Fruit fly (Drosophila melanogaster): Measurements from ENCODE around the gene Ank2.

Ank2 gene

dm6 chr3L:7717863-7718560 lies at the start of gene Ank2:
Gene Ank2 (minus strand): TSS chr3L:7718395.
- TF ChIP-seq CG12605 (GFP tag; IDR thresholded peaks at IDR 0.05): no peak
- no peak for TF ChIP-seq D1 (tag; optimal IDR thresholded peaks at IDR 0.05)
- TF ChIP-seq EcR (GFP tag; optimal IDR thresholded peaks at IDR 0.05): no peak
- no peak for TF ChIP-seq CG15710 (tag; optimal IDR thresholded peaks at IDR 0.05)
- TF ChIP-seq CG10348 (GFP tag; IDR thresholded peaks at IDR 0.05): no peak
- no peak for TF ChIP-seq CG4496 (GFP tag; IDR thresholded peaks at IDR 0.05)

DNA sequence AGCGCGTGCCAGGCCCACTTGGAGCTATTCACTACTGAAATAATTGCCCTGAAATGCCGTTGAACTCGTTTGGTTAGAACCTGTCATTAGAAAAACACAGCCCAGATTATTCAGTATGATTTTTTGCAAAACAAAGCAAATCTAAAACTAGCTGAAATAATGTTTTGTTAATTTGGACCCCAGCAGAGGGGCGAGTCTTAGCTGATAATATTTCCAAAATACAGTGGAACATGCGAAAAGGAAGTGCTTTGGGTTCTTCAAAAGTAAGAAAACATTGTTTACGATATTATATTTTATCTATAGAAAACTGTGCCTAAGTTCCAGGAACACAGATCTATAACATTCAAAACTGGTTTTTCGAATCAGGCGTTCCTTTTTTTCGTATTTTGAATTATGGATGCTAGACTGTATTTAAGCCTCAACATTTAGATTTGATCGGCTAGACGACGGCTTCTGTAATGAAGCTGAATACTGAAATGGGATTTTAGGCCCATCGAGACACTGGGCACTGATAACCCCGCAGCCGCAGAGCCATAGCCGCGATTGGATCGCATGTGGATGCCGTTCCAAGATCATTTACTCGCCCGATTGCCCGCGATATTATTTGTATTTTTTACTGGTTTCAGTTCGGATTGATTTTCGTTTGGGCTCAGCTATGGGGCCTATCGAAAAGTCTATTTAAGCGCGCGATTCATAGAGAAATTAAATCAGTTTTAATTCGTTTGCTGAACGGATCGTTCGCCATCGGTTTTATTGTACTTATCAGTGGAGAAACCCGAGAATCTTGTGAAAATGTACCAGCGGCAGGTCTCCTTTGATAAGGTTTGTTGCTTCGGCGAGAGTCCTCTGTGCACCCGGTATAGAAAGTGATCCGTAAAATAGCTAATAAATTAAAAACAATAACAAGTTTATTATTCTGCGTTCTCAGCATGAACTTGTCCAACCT lies 41.9 kb upstream of the Ank2 start, which contains the start of gene Hn:
Gene Hn (plus strand): TSS at position 619 of the 946 bp plus-strand sequence.
- no peak for TF ChIP-seq CG12605 (GFP tag; IDR thresholded peaks at IDR 0.05)
- TF ChIP-seq CG15710 (tag; optimal IDR thresholded peaks at IDR 0.05): no peak
- no peak for TF ChIP-seq CG8159 (tag; optimal IDR thresholded peaks at IDR 0.05)
- TF ChIP-seq fd96Ca (GFP tag; IDR thresholded peaks at IDR 0.05): no peak
- no peak for TF ChIP-seq CG17806 (tag; optimal IDR thresholded peaks at IDR 0.05)
- no peak for TF ChIP-seq Pif1A (GFP tag; optimal IDR thresholded peaks at IDR 0.05)
- no peak for TF ChIP-seq rn (GFP tag; IDR thresholded peaks at IDR 0.05)
- no peak for TF ChIP-seq gl (tag; optimal IDR thresholded peaks at IDR 0.05)
- no peak for TF ChIP-seq Pif1B (GFP tag; optimal IDR thresholded peaks at IDR 0.05)
- no peak for TF ChIP-seq CG14655 (GFP tag; optimal IDR thresholded peaks at IDR 0.05)

DNA sequence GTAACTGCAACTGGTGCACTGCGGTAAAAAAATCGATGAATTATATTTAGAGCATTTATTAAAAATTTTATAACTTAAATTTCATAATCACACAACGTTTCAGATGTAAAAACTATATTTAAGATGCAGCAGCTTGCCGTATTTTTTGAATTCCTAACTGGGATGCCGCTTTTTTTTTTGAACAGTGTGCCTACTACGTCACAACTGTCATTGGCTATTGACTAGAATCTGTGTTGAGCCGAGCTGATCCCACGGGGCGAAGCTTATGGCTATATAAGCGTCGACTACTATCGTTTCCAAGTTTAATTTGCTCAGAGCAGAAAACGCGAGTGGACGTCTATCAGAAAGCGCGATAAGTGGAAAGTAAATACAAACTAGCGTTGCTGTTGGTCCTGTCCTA lies 35.9 kb upstream of the Ank2 start, which contains the start of gene CG7409:
Gene CG7409 (plus strand): TSS at position 301 of the 400 bp plus-strand sequence.
- TF ChIP-seq Pif1A (GFP tag; optimal IDR thresholded peaks at IDR 0.05) (no peak), CG4496 (GFP tag; IDR thresholded peaks at IDR 0.05) (no peak), Ets98B (GFP tag; IDR thresholded peaks at IDR 0.05) (no peak), D1 (tag; optimal IDR thresholded peaks at IDR 0.05) (no peak), CG17806 (tag; optimal IDR thresholded peaks at IDR 0.05) (no peak), CG12605 (GFP tag; IDR thresholded peaks at IDR 0.05) (no peak), CG34367 (tag; optimal IDR thresholded peaks at IDR 0.05) (no peak), fd96Ca (GFP tag; IDR thresholded peaks at IDR 0.05) (no peak), rn (GFP tag; IDR thresholded peaks at IDR 0.05) (no peak), Snoo (tag; optimal IDR thresholded peaks at IDR 0.05) (no peak), CG10348 (GFP tag; IDR thresholded peaks at IDR 0.05) (no peak)

DNA sequence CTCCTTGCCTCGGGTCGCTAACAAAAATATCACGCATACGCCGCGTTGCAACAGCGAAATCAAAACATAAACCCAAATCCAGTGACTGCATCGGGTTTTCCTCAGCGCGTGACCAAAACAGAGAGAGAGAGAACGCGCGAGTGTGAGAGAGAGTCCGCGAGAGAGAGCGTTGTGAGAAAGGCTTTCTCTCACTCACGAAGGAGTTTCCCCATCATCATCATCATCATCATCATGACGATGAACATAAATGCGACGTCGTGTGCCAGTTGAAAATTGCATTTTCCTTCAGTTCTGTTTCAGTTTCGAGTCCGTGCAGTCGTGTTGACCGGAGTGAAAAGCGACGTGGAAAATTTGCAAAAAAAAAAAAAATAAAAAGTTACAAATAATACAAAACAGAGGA lies 28.8 kb upstream of the Ank2 start, which contains the start of gene CG13685:
Gene CG13685 (plus strand): TSS at position 301 of the 400 bp plus-strand sequence.
- TF ChIP-seq gl (tag; optimal IDR thresholded peaks at IDR 0.05): no peak
- no peak for TF ChIP-seq CG9948 (tag; optimal IDR thresholded peaks at IDR 0.05)
- peak; percentile 46; the same call in 1 of the 3 replicates for TF ChIP-seq CG4496 (GFP tag; IDR thresholded peaks at IDR 0.05)
- no peak for TF ChIP-seq CG34367 (tag; optimal IDR thresholded peaks at IDR 0.05)
- no peak for TF ChIP-seq CG12605 (GFP tag; IDR thresholded peaks at IDR 0.05)

DNA sequence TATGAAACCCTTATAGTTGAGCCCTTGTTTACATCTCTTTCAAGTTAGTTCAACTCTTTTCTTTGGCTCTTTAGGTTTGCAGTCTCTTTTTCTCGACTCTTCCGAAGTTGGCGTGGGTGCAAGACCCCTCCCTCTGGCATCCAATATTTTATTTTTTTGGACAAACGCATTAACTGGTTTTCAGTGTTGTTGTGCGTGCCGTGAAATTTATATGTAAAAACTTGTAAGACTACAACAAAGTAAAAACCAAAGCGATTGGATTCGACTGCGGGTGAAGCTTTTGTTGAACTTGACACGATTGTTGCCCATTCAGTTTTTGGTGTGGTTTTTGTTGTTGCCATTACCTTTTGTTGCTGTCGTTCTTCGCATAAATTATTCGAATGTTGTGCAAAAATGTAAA lies 25.5 kb upstream of the Ank2 start:
- TF ChIP-seq EcR (GFP tag; optimal IDR thresholded peaks at IDR 0.05): peak; percentile 29
- no peak for TF ChIP-seq CG13204 (GFP tag; optimal IDR thresholded peaks at IDR 0.05)
- no peak for TF ChIP-seq CG15710 (tag; optimal IDR thresholded peaks at IDR 0.05)

dm6 chr3L:7742941-7743340 lies 24.7 kb upstream of the Ank2 start, which contains the start of gene Snmp2:
Gene Snmp2 (minus strand): TSS chr3L:7743041.
- no peak for TF ChIP-seq CG15710 (tag; optimal IDR thresholded peaks at IDR 0.05)
- TF ChIP-seq gl (tag; optimal IDR thresholded peaks at IDR 0.05): no peak
- TF ChIP-seq EcR (GFP tag; optimal IDR thresholded peaks at IDR 0.05): no peak
- TF ChIP-seq Ets98B (GFP tag; IDR thresholded peaks at IDR 0.05): no peak
- TF ChIP-seq CG12605 (GFP tag; IDR thresholded peaks at IDR 0.05): no peak
- TF ChIP-seq CG9948 (tag; optimal IDR thresholded peaks at IDR 0.05): no peak
- TF ChIP-seq CG17806 (tag; optimal IDR thresholded peaks at IDR 0.05): no peak
- TF ChIP-seq Pif1B (GFP tag; optimal IDR thresholded peaks at IDR 0.05): no peak
- no peak for TF ChIP-seq CG8159 (tag; optimal IDR thresholded peaks at IDR 0.05)
- no peak for TF ChIP-seq CG8301 (tag; optimal IDR thresholded peaks at IDR 0.05)

DNA sequence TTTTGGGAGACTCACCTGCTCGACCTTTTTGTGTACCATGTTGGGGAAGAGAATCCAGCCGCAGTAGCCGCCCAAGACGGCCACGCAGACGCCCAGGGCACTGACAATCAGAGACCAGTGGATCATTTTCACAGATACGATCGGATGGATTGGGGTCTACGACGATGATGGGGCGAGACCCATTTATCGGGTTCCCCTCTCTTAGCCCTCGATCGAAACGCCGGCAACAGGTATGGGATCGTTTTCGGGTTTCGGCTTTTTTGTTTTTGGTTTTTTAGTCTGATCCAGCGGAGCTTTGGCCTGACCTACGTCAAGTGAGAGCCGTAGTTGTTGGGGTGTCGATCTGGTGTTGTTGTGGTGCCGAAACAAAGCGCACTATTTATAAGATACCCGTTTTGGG lies 23.8 kb upstream of the Ank2 start:
- no peak for TF ChIP-seq CG32121 (GFP tag; IDR thresholded peaks at IDR 0.05)
- no peak for TF ChIP-seq CG9948 (tag; optimal IDR thresholded peaks at IDR 0.05)
- TF ChIP-seq D1 (tag; optimal IDR thresholded peaks at IDR 0.05): no peak
- no peak for TF ChIP-seq CG13204 (GFP tag; optimal IDR thresholded peaks at IDR 0.05)
- no peak for TF ChIP-seq rn (GFP tag; IDR thresholded peaks at IDR 0.05)
- TF ChIP-seq gl (tag; optimal IDR thresholded peaks at IDR 0.05): no peak
- TF ChIP-seq CG12605 (GFP tag; IDR thresholded peaks at IDR 0.05): no peak
- TF ChIP-seq Snoo (tag; optimal IDR thresholded peaks at IDR 0.05): no peak
- TF ChIP-seq CG8301 (tag; optimal IDR thresholded peaks at IDR 0.05): no peak
- no peak for TF ChIP-seq CG34367 (tag; optimal IDR thresholded peaks at IDR 0.05)
- TF ChIP-seq CG10348 (GFP tag; IDR thresholded peaks at IDR 0.05): no peak
- no peak for TF ChIP-seq Pif1B (GFP tag; optimal IDR thresholded peaks at IDR 0.05)
- no peak for TF ChIP-seq CG4496 (GFP tag; IDR thresholded peaks at IDR 0.05)
- no peak for TF ChIP-seq fd96Ca (GFP tag; IDR thresholded peaks at IDR 0.05)
- no peak for TF ChIP-seq CG8159 (tag; optimal IDR thresholded peaks at IDR 0.05)
- TF ChIP-seq CG14655 (GFP tag; optimal IDR thresholded peaks at IDR 0.05): no peak
